Fruit fly (Drosophila melanogaster) whole organism, embryonic: ENCODE results near the gene Sk2.
A peak's percentile ranks its signal among the peaks of the same experiment; 100 is the strongest.

Experiments used
- Abd-B ChIP-seq: fragments of 200-800 bp; sonication (Bioruptor generic); optimal IDR thresholded peaks from 2 replicates; lab custom pipeline; 2018; ENCODE audit warnings: missing biosample characterization, mild to moderate bottlenecking, missing genetic modification characterization, moderate library complexity
- Adf1 ChIP-seq: fragments of 200-800 bp; sonication (Bioruptor generic); IDR thresholded peaks from 2 replicates; pipeline ENCODE4 v1.3.6; 2022; ENCODE audit warnings: missing biosample characterization, missing genetic modification characterization
- Aef1 ChIP-seq: fragments of 200-800 bp; sonication (Bioruptor generic); IDR thresholded peaks from 3 replicates; pipeline ENCODE4 v1.3.6; 2022; ENCODE audit warnings: missing biosample characterization, missing genetic modification characterization
- CG10147 ChIP-seq: fragments of 200-800 bp; sonication (Bioruptor generic); optimal IDR thresholded peaks from 2 replicates; lab custom pipeline; 2019; ENCODE audit warnings: missing biosample characterization, mild to moderate bottlenecking, missing genetic modification characterization, moderate library complexity
- CG11398 ChIP-seq: fragments of 200-800 bp; sonication (Bioruptor generic); optimal IDR thresholded peaks from 2 replicates; lab custom pipeline; 2016; ENCODE audit warnings: missing biosample characterization, missing genetic modification characterization
- CG12236 ChIP-seq: fragments of 200-800 bp; sonication (Bioruptor generic); optimal IDR thresholded peaks from 2 replicates; lab custom pipeline; 2016; ENCODE audit warnings: missing biosample characterization, missing genetic modification characterization
- CG12391 ChIP-seq: fragments of 200-800 bp; sonication (Bioruptor generic); optimal IDR thresholded peaks from 3 replicates; lab custom pipeline; 2018; ENCODE audit warnings: missing biosample characterization, mild to moderate bottlenecking, missing genetic modification characterization, moderate library complexity
- CG12942 ChIP-seq: fragments of 200-800 bp; sonication (Bioruptor generic); optimal IDR thresholded peaks from 3 replicates; lab custom pipeline; 2016; ENCODE audit warnings: missing biosample characterization, missing genetic modification characterization
- CG14860 ChIP-seq: fragments of 200-800 bp; sonication (Bioruptor generic); IDR thresholded peaks from 3 replicates; pipeline ENCODE4 v1.3.6; 2022; ENCODE audit warnings: missing biosample characterization, missing genetic modification characterization; ENCODE audit not compliant: partially characterized antibody
- CG15269 ChIP-seq: fragments of 200-800 bp; sonication (Bioruptor generic); optimal IDR thresholded peaks from 2 replicates; lab custom pipeline; 2018; ENCODE audit warnings: missing biosample characterization, mild to moderate bottlenecking, missing genetic modification characterization, moderate library complexity
- CG15601 ChIP-seq: fragments of 200-800 bp; sonication (Bioruptor generic); optimal IDR thresholded peaks from 3 replicates; lab custom pipeline; 2019; ENCODE audit warnings: missing biosample characterization, mild to moderate bottlenecking, missing genetic modification characterization, moderate library complexity
- CG1647 ChIP-seq: fragments of 200-800 bp; sonication (Bioruptor generic); optimal IDR thresholded peaks from 3 replicates; lab custom pipeline; 2016; ENCODE audit warnings: missing biosample characterization, missing genetic modification characterization
- CG2199 ChIP-seq: fragments of 200-800 bp; sonication (Bioruptor generic); IDR thresholded peaks from 3 replicates; pipeline ENCODE4 v1.3.6; 2022; ENCODE audit warnings: missing biosample characterization, missing genetic modification characterization
- CG34224 ChIP-seq: fragments of 200-800 bp; sonication (Bioruptor generic); IDR thresholded peaks from 3 replicates; pipeline ENCODE4 v1.3.6; 2022; ENCODE audit warnings: missing biosample characterization, missing genetic modification characterization; ENCODE audit not compliant: partially characterized antibody
- CG3726 ChIP-seq: fragments of 200-800 bp; sonication (Bioruptor generic); IDR thresholded peaks from 3 replicates; pipeline ENCODE4, ENCODE4 v1.3.6; 2022; ENCODE audit warnings: missing biosample characterization, missing genetic modification characterization
- CG3838 ChIP-seq: fragments of 200-800 bp; sonication (Bioruptor generic); optimal IDR thresholded peaks from 3 replicates; lab custom pipeline; 2016; ENCODE audit warnings: missing biosample characterization, missing genetic modification characterization
- CG3847 ChIP-seq: fragments of 200-800 bp; sonication (Bioruptor generic); IDR thresholded peaks from 2 replicates; pipeline ENCODE4 v1.3.6; 2022; ENCODE audit warnings: missing biosample characterization, missing genetic modification characterization
- CG4282 ChIP-seq: fragments of 200-800 bp; sonication (Bioruptor generic); optimal IDR thresholded peaks from 2 replicates; lab custom pipeline; 2016; ENCODE audit warnings: missing biosample characterization, missing genetic modification characterization
- CG4707 ChIP-seq: fragments of 200-800 bp; sonication (Bioruptor generic); optimal IDR thresholded peaks from 2 replicates; lab custom pipeline; 2018; ENCODE audit warnings: missing biosample characterization, mild to moderate bottlenecking, missing genetic modification characterization, moderate library complexity
- CG6654 ChIP-seq: fragments of 200-800 bp; sonication (Bioruptor generic); optimal IDR thresholded peaks from 2 replicates; lab custom pipeline; 2017; ENCODE audit warnings: missing biosample characterization, mild to moderate bottlenecking, missing genetic modification characterization
- CG6683 ChIP-seq: fragments of 200-800 bp; sonication (Bioruptor generic); optimal IDR thresholded peaks from 2 replicates; lab custom pipeline; 2017; ENCODE audit warnings: missing biosample characterization, mild to moderate bottlenecking, missing genetic modification characterization, missing genetic modification reagents
- CG6765 ChIP-seq: fragments of 200-800 bp; sonication (Bioruptor generic); optimal IDR thresholded peaks from 3 replicates; lab custom pipeline; 2017; ENCODE audit warnings: missing biosample characterization, mild to moderate bottlenecking, missing genetic modification characterization
- CG7928 ChIP-seq: fragments of 200-800 bp; sonication (Bioruptor generic); optimal IDR thresholded peaks from 2 replicates; lab custom pipeline; 2017; ENCODE audit warnings: missing biosample characterization, mild to moderate bottlenecking, missing genetic modification characterization
- CrebB ChIP-seq: fragments of 200-800 bp; sonication (Bioruptor generic); optimal IDR thresholded peaks from 3 replicates; lab custom pipeline; 2018; ENCODE audit warnings: missing biosample characterization, mild to moderate bottlenecking, missing genetic modification characterization
- Dfd ChIP-seq, 2 experiments: fragments of >200 bp; optimal IDR thresholded peaks; 2 replicates each; lab custom pipeline; 2017; ENCODE audit warnings: missing biosample characterization in 2 of 2, missing genetic modification characterization in 2 of 2
- Fer2 ChIP-seq: fragments of 200-800 bp; sonication (Bioruptor generic); optimal IDR thresholded peaks from 2 replicates; lab custom pipeline; 2018; ENCODE audit warnings: missing biosample characterization, mild to moderate bottlenecking, missing genetic modification characterization, moderate library complexity
- HLH3B ChIP-seq: fragments of 200-800 bp; sonication (Bioruptor generic); IDR thresholded peaks from 2 replicates; pipeline ENCODE4 v1.3.6; 2022; ENCODE audit warnings: missing biosample characterization, missing genetic modification characterization
- HLH4C ChIP-seq: fragments of 200-800 bp; sonication (Bioruptor generic); IDR thresholded peaks from 3 replicates; pipeline ENCODE4 v1.3.6; 2022; ENCODE audit warnings: missing biosample characterization, missing genetic modification characterization; ENCODE audit not compliant: partially characterized antibody
- Hmx ChIP-seq: fragments of 200-800 bp; sonication (Bioruptor generic); optimal IDR thresholded peaks from 2 replicates; lab custom pipeline; 2016; ENCODE audit warnings: missing biosample characterization, missing genetic modification characterization
- Mrtf ChIP-seq: fragments of 200-800 bp; sonication (Bioruptor generic); IDR thresholded peaks from 3 replicates; pipeline ENCODE4 v1.3.6; 2022; ENCODE audit warnings: missing biosample characterization, missing genetic modification characterization
- Ssrp ChIP-seq: fragments of 200-800 bp; sonication (Bioruptor generic); optimal IDR thresholded peaks from 2 replicates; lab custom pipeline; 2018; ENCODE audit warnings: missing biosample characterization, mild to moderate bottlenecking, missing genetic modification characterization, moderate library complexity
- Taf1 ChIP-seq: fragments of 200-800 bp; sonication (Bioruptor generic); IDR thresholded peaks from 2 replicates; pipeline ENCODE4 v1.3.6; 2022; ENCODE audit warnings: missing biosample characterization, missing genetic modification characterization
- Usf ChIP-seq: fragments of 200-800 bp; sonication (Bioruptor generic); optimal IDR thresholded peaks from 2 replicates; lab custom pipeline; 2017; ENCODE audit warnings: missing genotype, missing biosample characterization, missing genetic modification characterization
- abd-A ChIP-seq: fragments of 200-800 bp; sonication (Bioruptor generic); optimal IDR thresholded peaks from 3 replicates; lab custom pipeline; 2019; ENCODE audit warnings: missing biosample characterization, mild to moderate bottlenecking, missing genetic modification characterization, moderate library complexity
- ap ChIP-seq: fragments of 200-800 bp; sonication (Bioruptor generic); IDR thresholded peaks from 2 replicates; pipeline ENCODE4 v1.3.6; 2022; ENCODE audit warnings: missing biosample characterization, missing genetic modification characterization
- bbx ChIP-seq: fragments of 200-800 bp; sonication (Bioruptor generic); IDR thresholded peaks from 2 replicates; pipeline ENCODE4 v1.3.6; 2022; ENCODE audit warnings: missing biosample characterization, missing genetic modification characterization; ENCODE audit not compliant: partially characterized antibody
- bowl ChIP-seq: fragments of 200-800 bp; sonication (Bioruptor generic); IDR thresholded peaks from 2 replicates; pipeline ENCODE4 v1.3.6; 2022; ENCODE audit warnings: missing biosample characterization, missing genetic modification characterization
- btn ChIP-seq: fragments of 200-800 bp; sonication (Bioruptor generic); optimal IDR thresholded peaks from 2 replicates; lab custom pipeline; 2016; ENCODE audit warnings: missing biosample characterization, missing genetic modification characterization
- cato ChIP-seq: fragments of 200-800 bp; sonication (Bioruptor generic); optimal IDR thresholded peaks from 2 replicates; lab custom pipeline; 2016; ENCODE audit warnings: missing biosample characterization, missing genetic modification characterization, borderline replicate concordance
- crol ChIP-seq: fragments of 200-800 bp; sonication (Bioruptor generic); IDR thresholded peaks from 2 replicates; pipeline ENCODE4 v1.3.6; 2022; ENCODE audit warnings: missing biosample characterization, missing genetic modification characterization
- cwo ChIP-seq: fragments of 200-800 bp; sonication (Bioruptor generic); optimal IDR thresholded peaks from 3 replicates; lab custom pipeline; 2017; ENCODE audit warnings: missing biosample characterization, missing genetic modification characterization, mild to moderate bottlenecking, moderate library complexity, missing genetic modification reagents
- dm ChIP-seq: fragments of 200-800 bp; sonication (Bioruptor generic); optimal IDR thresholded peaks from 3 replicates; lab custom pipeline; 2016; ENCODE audit warnings: missing biosample characterization, missing genetic modification characterization
- gro ChIP-seq: fragments of 200-800 bp; sonication (Bioruptor generic); optimal IDR thresholded peaks from 2 replicates; lab custom pipeline; 2016; ENCODE audit warnings: missing biosample characterization, missing genetic modification characterization
- gsb ChIP-seq: fragments of 200-800 bp; sonication (Bioruptor generic); IDR thresholded peaks from 2 replicates; pipeline ENCODE4 v1.3.6; 2022; ENCODE audit warnings: missing biosample characterization, missing genetic modification characterization
- kni ChIP-seq: fragments of 200-800 bp; sonication (Bioruptor generic); optimal IDR thresholded peaks from 3 replicates; lab custom pipeline; 2017; ENCODE audit warnings: mild to moderate bottlenecking, missing biosample characterization, missing genetic modification reagents, missing genetic modification characterization
- oc ChIP-seq: fragments of 200-800 bp; sonication (Bioruptor generic); optimal IDR thresholded peaks from 2 replicates; lab custom pipeline; 2018; ENCODE audit warnings: missing biosample characterization, mild to moderate bottlenecking, missing genetic modification characterization, moderate library complexity
- pzg ChIP-seq: fragments of 200-800 bp; sonication (Bioruptor generic); optimal IDR thresholded peaks from 3 replicates; lab custom pipeline; 2018; ENCODE audit warnings: missing biosample characterization, mild to moderate bottlenecking, missing genetic modification characterization, moderate library complexity
- sqz ChIP-seq: fragments of 200-800 bp; sonication (Bioruptor generic); optimal IDR thresholded peaks from 3 replicates; lab custom pipeline; 2018; ENCODE audit warnings: missing biosample characterization, mild to moderate bottlenecking, missing genetic modification characterization
- sr ChIP-seq: fragments of 200-800 bp; sonication (Bioruptor generic); IDR thresholded peaks from 3 replicates; pipeline ENCODE4 v1.3.6; 2022; ENCODE audit warnings: missing biosample characterization, missing genetic modification characterization
- wdn ChIP-seq: fragments of 200-800 bp; sonication (Bioruptor generic); IDR thresholded peaks from 2 replicates; pipeline ENCODE4 v1.3.6; 2022; ENCODE audit warnings: missing biosample characterization, missing genetic modification characterization
- z ChIP-seq: fragments of 200-800 bp; sonication (Bioruptor generic); IDR thresholded peaks from 3 replicates; pipeline ENCODE4 v1.3.6; 2022; ENCODE audit warnings: missing biosample characterization, missing genetic modification characterization

Sk2 gene

DNA sequence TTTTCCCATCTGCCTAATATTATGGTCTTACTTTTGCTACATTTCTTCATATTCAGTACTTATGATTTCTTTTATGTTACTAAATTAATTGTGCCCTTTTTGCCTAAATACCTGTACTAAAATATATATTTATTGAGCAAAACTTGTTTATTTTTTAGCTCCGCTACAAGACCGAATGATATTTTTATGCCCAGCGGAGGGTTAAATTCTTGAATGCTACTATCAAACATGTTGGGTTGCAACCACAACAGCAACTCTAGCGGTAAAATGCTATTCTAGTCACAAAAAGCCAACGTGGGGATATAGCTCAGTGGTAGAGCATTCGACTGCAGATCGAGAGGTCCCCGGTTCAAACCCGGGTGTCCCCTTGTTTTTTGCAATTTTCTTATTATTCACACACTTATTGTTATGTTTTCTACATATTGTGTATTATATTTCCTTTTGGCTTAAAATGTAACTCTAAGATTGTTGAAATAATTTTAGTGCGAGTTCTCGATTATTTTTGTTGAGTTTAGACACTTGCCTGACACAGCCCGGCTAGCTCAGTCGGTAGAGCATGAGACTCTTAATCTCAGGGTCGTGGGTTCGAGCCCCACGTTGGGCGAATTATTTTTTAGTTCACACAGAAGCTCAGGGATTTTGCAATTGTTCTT lies 49.3 kb downstream of the Sk2 start (continued):
- TF ChIP-seq Mrtf (GFP tag; lab: Robert Waterston, UW) = no peak
- TF ChIP-seq wdn (GFP tag; lab: Robert Waterston, UW) = no peak
- TF ChIP-seq CrebB (tag; lab: Kevin White, UChicago) = no peak
- no peak for TF ChIP-seq CG6683 (GFP tag; lab: Kevin White, UChicago)
- TF ChIP-seq Fer2 (tag; lab: Kevin White, UChicago) = peak; percentile 34
- TF ChIP-seq CG7928 (GFP tag; lab: Kevin White, UChicago) = no peak
- no peak for TF ChIP-seq btn (GFP tag; lab: Kevin White, UChicago)
- TF ChIP-seq CG12391 (tag; lab: Kevin White, UChicago) = peak; percentile 53
- TF ChIP-seq oc (tag; lab: Kevin White, UChicago) = no peak
- no peak for TF ChIP-seq cato (GFP tag; lab: Kevin White, UChicago)
- no peak for TF ChIP-seq sqz (GFP tag; lab: Kevin White, UChicago)
- TF ChIP-seq Dfd (GFP tag; optimal IDR thresholded peaks at IDR 0.05; lab: Kevin White, UChicago) = no peak
- TF ChIP-seq HLH4C (GFP tag; lab: Robert Waterston, UW) = peak; percentile 85
- TF ChIP-seq Usf (GFP tag; lab: Kevin White, UChicago) = no peak
- peak; percentile 43 for TF ChIP-seq cwo (GFP tag; lab: Kevin White, UChicago)
- TF ChIP-seq bbx (GFP tag; lab: Robert Waterston, UW) = peak; percentile 91
- no peak for TF ChIP-seq Hmx (GFP tag; lab: Kevin White, UChicago)
- TF ChIP-seq HLH3B (GFP tag; lab: Robert Waterston, UW) = no peak
- no peak for TF ChIP-seq Abd-B (GFP tag; lab: Kevin White, UChicago)
- no peak for TF ChIP-seq CG3726 (GFP tag; lab: Robert Waterston, UW)
- TF ChIP-seq CG6765 (GFP tag; lab: Kevin White, UChicago) = no peak
- TF ChIP-seq CG15269 (tag; lab: Kevin White, UChicago) = peak; percentile 29
- no peak for TF ChIP-seq CG12236 (GFP tag; lab: Kevin White, UChicago)
- no peak for TF ChIP-seq CG1647 (GFP tag; lab: Kevin White, UChicago)
- no peak for TF ChIP-seq ap (GFP tag; lab: Robert Waterston, UW)
- no peak for TF ChIP-seq Taf1 (GFP tag; lab: Robert Waterston, UW)
- TF ChIP-seq sr = no peak
- TF ChIP-seq dm (GFP tag; lab: Kevin White, UChicago) = no peak
- TF ChIP-seq Ssrp (tag; lab: Kevin White, UChicago) = no peak
- no peak for TF ChIP-seq CG15601 (tag; lab: Kevin White, UChicago)
- no peak for TF ChIP-seq CG6654 (GFP tag; lab: Kevin White, UChicago)
- TF ChIP-seq CG4707 (GFP tag; lab: Kevin White, UChicago) = no peak
- TF ChIP-seq abd-A (tag; lab: Kevin White, UChicago) = no peak
- TF ChIP-seq CG2199 (GFP tag; lab: Robert Waterston, UW) = no peak
- TF ChIP-seq Aef1 (GFP tag; lab: Robert Waterston, UW) = no peak
- no peak for TF ChIP-seq CG3838 (GFP tag; lab: Kevin White, UChicago)
- TF ChIP-seq gro (GFP tag; lab: Kevin White, UChicago) = no peak
- no peak for TF ChIP-seq crol
- TF ChIP-seq bowl (GFP tag; lab: Robert Waterston, UW) = no peak
- no peak for TF ChIP-seq CG12942
- TF ChIP-seq CG4282 (GFP tag; lab: Kevin White, UChicago) = no peak
- TF ChIP-seq Adf1 (GFP tag; lab: Robert Waterston, UW) = no peak
- no peak for TF ChIP-seq gsb (GFP tag; lab: Robert Waterston, UW)
- no peak for TF ChIP-seq z (GFP tag; lab: Robert Waterston, UW)
- TF ChIP-seq CG3847 = 0 out of 2 replicates have a peak, but pooled peaks have one; percentile 7
- TF ChIP-seq CG14860 (GFP tag; lab: Robert Waterston, UW) = peak; percentile 87
- TF ChIP-seq CG11398 (GFP tag; lab: Kevin White, UChicago) = no peak
- TF ChIP-seq kni (GFP tag; lab: Kevin White, UChicago) = no peak
- TF ChIP-seq CG10147 (GFP tag; lab: Kevin White, UChicago) = no peak
- no peak for TF ChIP-seq pzg (GFP tag; lab: Kevin White, UChicago)
- TF ChIP-seq CG34224 (GFP tag; lab: Robert Waterston, UW) = peak; percentile 74
